Worm (Caenorhabditis elegans): ENCODE results near the gene sre-30.

DNA sequence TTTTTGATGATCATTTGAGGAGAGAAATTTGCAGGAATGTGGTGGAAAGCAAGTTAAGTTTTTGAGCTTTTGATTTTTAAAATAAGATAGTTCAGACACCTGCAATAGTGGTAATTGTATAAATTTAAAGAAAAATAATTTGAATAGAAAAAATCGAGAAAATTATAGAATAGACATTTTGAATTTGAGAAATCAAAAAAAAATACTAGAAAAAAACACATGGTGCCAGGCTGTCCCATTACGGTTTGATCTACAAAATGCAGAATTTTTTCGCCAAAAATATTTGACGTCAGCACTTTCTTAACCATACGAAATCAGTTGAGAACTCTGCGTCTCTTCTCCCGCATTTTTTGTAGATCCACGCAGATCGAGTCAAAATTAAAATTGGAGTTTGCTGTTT lies 11.2 kb upstream of the sre-30 start, which contains the start of gene sre-27:
- TF ChIP-seq scrt-1 (GFP tag; IDR thresholded peaks at IDR 0.05) = no peak
- no peak for TF ChIP-seq hnd-1 (tag; optimal IDR thresholded peaks at IDR 0.05)
- no peak for TF ChIP-seq ama-1 (optimal IDR thresholded peaks at IDR 0.05)
- no peak for TF ChIP-seq ceh-13 (GFP tag; optimal IDR thresholded peaks at IDR 0.05)
- no peak for TF ChIP-seq flt-1 (GFP tag; IDR thresholded peaks at IDR 0.05)
- TF ChIP-seq hmg-4 (GFP tag; optimal IDR thresholded peaks at IDR 0.05) = no peak
- TF ChIP-seq aly-1 (tag; optimal IDR thresholded peaks at IDR 0.05) = no peak

Measured in whole organism, early embryonic.